Fruit fly (Drosophila melanogaster): ENCODE results near the gene dpr5.

The dpr5 gene

dm6 chr3R:11542899-11543619 lies 43.3 kb downstream of the dpr5 start, which contains the start of gene dpr4:
Gene dpr4, minus strand, starts transcription at chr3R:11542949.
- TF ChIP-seq CG31627 (GFP tag; optimal IDR thresholded peaks at IDR 0.05) (no peak), CG15336 (GFP tag; IDR thresholded peaks at IDR 0.05) (no peak), Smox (GFP tag; optimal IDR thresholded peaks at IDR 0.05) (no peak), CG16779 (tag; optimal IDR thresholded peaks at IDR 0.05) (no peak), salr (GFP tag; optimal IDR thresholded peaks at IDR 0.05) (no peak), net (GFP tag; optimal IDR thresholded peaks at IDR 0.05) (no peak), fd59A (GFP tag; optimal IDR thresholded peaks at IDR 0.05) (no peak), ss (GFP tag; optimal IDR thresholded peaks at IDR 0.05) (no peak), acj6 (GFP tag; optimal IDR thresholded peaks at IDR 0.05) (no peak), fkh (GFP tag; optimal IDR thresholded peaks at IDR 0.05) (no peak), Hr38 (GFP tag; optimal IDR thresholded peaks at IDR 0.05) (no peak), CG8319 (GFP tag; optimal IDR thresholded peaks at IDR 0.05) (no peak)

DNA sequence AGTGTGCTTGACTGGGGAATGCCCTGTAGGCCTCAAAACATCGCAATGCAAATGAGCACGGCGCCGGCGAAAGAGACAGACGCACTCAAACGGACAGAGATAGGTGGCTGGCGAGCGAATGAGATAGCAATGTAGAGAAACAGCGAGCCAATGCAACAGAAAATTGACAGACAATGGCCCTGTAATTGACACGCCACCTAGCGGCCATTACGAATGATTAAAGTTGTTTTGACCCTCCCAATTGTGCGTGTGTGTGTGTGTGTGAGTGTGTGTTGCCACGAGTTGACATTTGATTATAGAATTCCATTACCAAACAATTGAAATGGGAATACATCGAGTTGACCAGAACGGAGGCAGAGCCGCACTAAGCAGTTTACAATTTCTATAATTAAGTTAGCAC lies 44.4 kb downstream of the dpr5 start:
- TF ChIP-seq CG31627 (GFP tag; optimal IDR thresholded peaks at IDR 0.05) (no peak), cyc (GFP tag; optimal IDR thresholded peaks at IDR 0.05) (no peak), eg (GFP tag; IDR thresholded peaks at IDR 0.05) (no peak), esn (GFP tag; optimal IDR thresholded peaks at IDR 0.05) (no peak), Hr4 (GFP tag; optimal IDR thresholded peaks at IDR 0.05) (no peak), salr (GFP tag; optimal IDR thresholded peaks at IDR 0.05) (no peak), Met (GFP tag; optimal IDR thresholded peaks at IDR 0.05) (no peak), CG15336 (GFP tag; IDR thresholded peaks at IDR 0.05) (no peak), Eip93F (GFP tag; optimal IDR thresholded peaks at IDR 0.05) (no peak), dsx (GFP tag; optimal IDR thresholded peaks at IDR 0.05; ENCODE audit: poor library complexity, severe bottlenecking) (no peak), CG8632 (GFP tag; optimal IDR thresholded peaks at IDR 0.05) (no peak), pdm3 (GFP tag; optimal IDR thresholded peaks at IDR 0.05) (no peak)

DNA sequence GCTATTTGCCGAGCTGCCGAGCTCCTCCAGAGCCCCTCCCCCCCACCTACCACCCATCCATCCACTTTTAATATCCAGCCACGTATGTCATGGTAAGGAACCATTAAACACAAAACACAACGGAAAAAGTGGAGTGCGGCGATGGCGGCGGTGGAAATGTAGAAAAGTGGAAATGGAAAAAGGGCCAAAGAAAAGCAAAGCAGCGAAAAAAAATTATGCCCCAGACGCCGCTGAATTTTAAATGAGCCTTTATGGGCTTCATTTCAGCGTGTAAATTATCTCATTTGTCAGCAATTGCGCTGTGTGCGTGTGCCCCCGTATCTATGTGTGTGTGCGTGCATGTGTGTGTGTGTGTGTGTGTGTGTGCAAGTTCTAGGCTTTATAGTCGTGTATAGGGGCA lies 51.3 kb downstream of the dpr5 start:
- TF ChIP-seq acj6 (GFP tag; optimal IDR thresholded peaks at IDR 0.05) (no peak), fd59A (GFP tag; optimal IDR thresholded peaks at IDR 0.05) (no peak), CG11762 (GFP tag; optimal IDR thresholded peaks at IDR 0.05; ENCODE audit: insufficient read depth) (no peak), CG8119 (GFP tag; IDR thresholded peaks at IDR 0.05) (no peak)

DNA sequence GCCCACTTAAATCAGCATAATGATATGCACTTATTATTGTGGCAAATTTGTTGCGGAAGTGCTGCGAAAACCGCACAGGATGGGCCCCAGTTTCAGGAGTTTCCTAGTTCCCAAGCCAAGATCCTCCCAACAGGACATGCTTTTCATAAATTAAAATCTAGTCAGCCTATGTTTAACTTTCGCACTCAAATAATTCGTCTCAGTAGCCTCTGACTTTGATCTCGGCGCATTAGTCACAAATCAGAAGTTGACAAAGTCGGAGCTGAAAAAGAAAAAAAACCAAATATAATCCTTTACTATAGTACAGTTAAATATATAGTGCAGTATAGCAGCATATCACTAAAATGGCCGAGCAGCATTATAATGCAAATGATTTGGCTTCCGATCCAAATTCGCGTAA lies 54.1 kb downstream of the dpr5 start, which contains the start of gene CG14708:
Gene CG14708 (plus strand): TSS at position 301 of the 400 bp plus-strand sequence.
- TF ChIP-seq CG6854 (GFP tag; optimal IDR thresholded peaks at IDR 0.05) (no peak), CG32006 (GFP tag; optimal IDR thresholded peaks at IDR 0.05) (no peak), CG15336 (GFP tag; IDR thresholded peaks at IDR 0.05) (no peak), topi (GFP tag; optimal IDR thresholded peaks at IDR 0.05) (no peak), CG8632 (GFP tag; optimal IDR thresholded peaks at IDR 0.05) (no peak), Eip78C (GFP tag) (no peak), vri (GFP tag; optimal IDR thresholded peaks at IDR 0.05) (no peak), dac (GFP tag; optimal IDR thresholded peaks at IDR 0.05) (no peak), CG8319 (GFP tag; optimal IDR thresholded peaks at IDR 0.05) (no peak), eg (GFP tag; IDR thresholded peaks at IDR 0.05) (no peak), acj6 (GFP tag; optimal IDR thresholded peaks at IDR 0.05) (no peak), salr (GFP tag; optimal IDR thresholded peaks at IDR 0.05) (no peak), CG4318 (GFP tag; optimal IDR thresholded peaks at IDR 0.05) (no peak), Hr4 (GFP tag; optimal IDR thresholded peaks at IDR 0.05) (no peak), CG10631 (GFP tag; optimal IDR thresholded peaks at IDR 0.05) (no peak)

DNA sequence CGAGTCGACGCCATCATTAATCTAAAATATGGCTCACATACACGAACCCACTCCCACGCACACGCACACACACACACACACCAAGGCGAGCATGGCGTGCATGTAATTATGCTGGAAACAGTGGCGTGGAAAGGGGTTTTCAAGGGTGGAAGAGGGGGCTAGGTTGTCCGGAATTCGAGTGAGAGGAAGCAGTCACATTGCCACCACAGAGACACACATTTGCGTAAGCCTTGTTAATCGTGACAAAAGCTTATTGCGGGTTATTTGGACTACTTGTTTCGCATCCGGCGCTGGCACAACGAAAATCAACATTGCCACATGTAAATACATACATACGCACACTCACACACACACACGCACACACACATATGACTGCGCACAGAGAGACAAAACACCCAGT lies 55.2 kb downstream of the dpr5 start:
- TF ChIP-seq CG6792 (GFP tag; optimal IDR thresholded peaks at IDR 0.05) (no peak), Ets21C (GFP tag; optimal IDR thresholded peaks at IDR 0.05) (no peak), CG34406 (GFP tag; optimal IDR thresholded peaks at IDR 0.05) (no peak), acj6 (GFP tag; optimal IDR thresholded peaks at IDR 0.05) (no peak), Gug (GFP tag; IDR thresholded peaks at IDR 0.05) (no peak), esn (GFP tag; optimal IDR thresholded peaks at IDR 0.05) (no peak), CG1621 (tag; optimal IDR thresholded peaks at IDR 0.05) (no peak), lz (GFP tag; optimal IDR thresholded peaks at IDR 0.05) (no peak), vri (GFP tag; optimal IDR thresholded peaks at IDR 0.05) (no peak), achi (GFP tag; optimal IDR thresholded peaks at IDR 0.05) (no peak)
